Worm (Caenorhabditis elegans) whole organism, midembryonic: Measurements from ENCODE around the gene cki-1.

ENCODE experiments used
- flt-1 ChIP-seq: fragments of 200-800 bp; sonication (Bioruptor generic); IDR thresholded peaks from 2 replicates; pipeline ENCODE4 v1.3.6; 2022; ENCODE audit warnings: missing genetic modification characterization, missing compliant biosample characterization
- tab-1 ChIP-seq: fragments of 200-800 bp; sonication (Bioruptor generic); IDR thresholded peaks from 2 replicates; pipeline ENCODE4 v1.3.6; 2022; ENCODE audit warnings: missing genetic modification characterization, missing compliant biosample characterization

DNA sequence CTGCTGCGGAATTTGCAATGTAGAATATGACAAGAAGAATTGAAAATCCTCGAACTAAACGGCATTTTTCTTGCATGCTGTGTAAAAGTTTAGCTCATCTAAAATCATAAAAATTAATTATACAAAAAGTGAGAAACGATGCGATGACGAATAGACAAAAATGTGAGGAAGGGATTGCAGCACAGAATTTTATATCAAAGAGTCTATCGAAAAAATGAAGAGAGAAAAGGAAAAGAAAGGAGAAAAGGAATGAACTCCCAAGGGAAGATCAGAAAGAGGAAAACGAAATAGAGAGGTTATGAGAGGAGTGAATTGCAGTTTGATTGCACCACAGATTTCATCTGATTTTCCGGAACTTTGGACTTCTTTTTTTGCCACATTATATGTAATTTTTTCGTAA is 16.8 kb upstream of the cki-1 start, which contains the start of gene glr-4:
- TF ChIP-seq flt-1 (GFP tag; lab: Robert Waterston, UW) (no peak), tab-1 (GFP tag; lab: Robert Waterston, UW) (no peak)
